Worm (Caenorhabditis elegans): ENCODE results near the gene atg-16.1.

Gene atg-16.1

ce11 chrX:4457853-4458322 is 4.4 kb downstream of the atg-16.1 start, which contains the start of gene aps-2 (continued):
- TF ChIP-seq unc-62 (GFP tag; optimal IDR thresholded peaks at IDR 0.05 in 1 of 2) (peak in 1 of 2 experiments; percentile 38), unc-62 (tag; optimal IDR thresholded peaks at IDR 0.05) (no peak), nhr-6 (tag; optimal IDR thresholded peaks at IDR 0.05) (peak; percentile 14), php-3 (GFP tag; IDR thresholded peaks at IDR 0.05) (0 out of 2 replicates have a peak, but pooled peaks have one; percentile 25), hmg-1.1 (GFP tag; IDR thresholded peaks at IDR 0.05) (peak; percentile 69), nhr-25 (tag; optimal IDR thresholded peaks at IDR 0.05; ENCODE audit: borderline replicate concordance, insufficient read depth) (no peak)

DNA sequence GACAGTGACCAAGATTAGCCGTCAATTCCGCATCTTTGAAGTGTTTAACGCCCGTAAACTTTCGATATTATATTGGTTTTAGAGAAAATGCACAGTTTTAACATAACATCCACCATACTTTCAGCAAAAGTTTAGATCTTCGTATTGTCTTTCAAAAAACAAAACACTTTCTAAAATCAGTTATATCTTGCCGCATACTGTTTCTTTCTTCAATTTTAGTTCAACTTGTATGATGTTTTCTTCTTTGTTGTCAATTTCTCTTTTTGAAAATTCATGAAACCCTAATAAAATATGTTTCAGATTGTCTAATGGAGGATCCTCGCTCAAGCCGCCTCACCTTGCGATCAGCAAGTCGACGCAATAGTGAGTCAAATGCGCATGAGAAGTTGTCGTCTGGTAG is 8.4 kb downstream of the atg-16.1 start, which contains the start of gene F02E8.4:
TSS of gene F02E8.4 (plus strand) at position 301 of the 400 bp plus-strand sequence.
- TF ChIP-seq unc-62 (GFP tag; optimal IDR thresholded peaks at IDR 0.05 in 1 of 2) (peak in 1 of 2 experiments; percentile 44), unc-62 (tag; optimal IDR thresholded peaks at IDR 0.05) (no peak), saeg-2 (GFP tag; IDR thresholded peaks at IDR 0.05) (no peak)

DNA sequence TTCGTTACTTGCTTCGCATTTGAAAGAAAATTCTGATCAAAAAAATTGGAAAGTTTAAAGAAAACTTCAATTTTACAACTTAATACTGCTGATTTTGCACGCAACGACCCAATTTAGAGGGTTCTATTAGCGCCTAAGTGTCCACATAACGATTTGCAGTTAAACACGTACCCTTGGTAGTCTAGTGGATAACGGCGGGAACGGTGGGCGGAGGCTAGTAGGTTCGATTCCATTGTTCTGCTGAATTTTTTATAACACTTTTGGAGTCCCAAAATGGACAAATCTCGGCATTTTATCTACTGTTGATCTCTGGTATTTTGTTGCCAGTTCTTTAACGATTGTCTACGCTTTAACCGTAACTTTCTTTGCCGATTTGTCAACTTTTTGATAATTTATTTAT is 9.2 kb downstream of the atg-16.1 start:
- TF ChIP-seq madf-9 (GFP tag; conservative IDR thresholded peaks at IDR 0.05) (0 out of 2 replicates have a peak, but pooled peaks have one; percentile 11), daf-16 (GFP tag; optimal IDR thresholded peaks at IDR 0.05) (peak in 1 of 2 experiments; percentile 61), daf-16 (tag; optimal IDR thresholded peaks at IDR 0.05) (peak; percentile 36), duxl-1 (tag; optimal IDR thresholded peaks at IDR 0.05; ENCODE audit: poor library complexity) (peak; percentile 59), nhr-11 (tag; optimal IDR thresholded peaks at IDR 0.05) (no peak), Y105C5A.15 (GFP tag; IDR thresholded peaks at IDR 0.05) (0 out of 2 replicates have a peak, but pooled peaks have one; percentile 33), zfp-3 (GFP tag; conservative IDR thresholded peaks at IDR 0.05) (no peak), T20F7.1 (GFP tag; optimal IDR thresholded peaks at IDR 0.05) (no peak), mes-2 (tag; optimal IDR thresholded peaks at IDR 0.05; ENCODE audit: poor library complexity, severe bottlenecking) (peak; percentile 49), ctbp-1 (GFP tag; IDR thresholded peaks at IDR 0.05) (0 out of 2 replicates have a peak, but pooled peaks have one; percentile 9), daf-19 (GFP tag; conservative IDR thresholded peaks at IDR 0.05) (peak; percentile 62; the same call in 1 of the 2 replicates), ZK337.2 (GFP tag; IDR thresholded peaks at IDR 0.05) (peak; percentile 30; the same call in 1 of the 2 replicates), vab-7 (GFP tag; IDR thresholded peaks at IDR 0.05) (peak; percentile 79), ces-1 (GFP tag; optimal IDR thresholded peaks at IDR 0.05) (no peak), nhr-102 (tag; optimal IDR thresholded peaks at IDR 0.05) (no peak), dve-1 (tag; optimal IDR thresholded peaks at IDR 0.05; ENCODE audit: insufficient read depth) (no peak), R02D3.7 (tag; optimal IDR thresholded peaks at IDR 0.05) (no peak), php-3 (GFP tag; IDR thresholded peaks at IDR 0.05) (0 out of 2 replicates have a peak, but pooled peaks have one; percentile 17), egl-43 (GFP tag; IDR thresholded peaks at IDR 0.05) (peak; percentile 85), F26F4.8 (GFP tag; conservative IDR thresholded peaks at IDR 0.05) (peak; percentile 69; the same call in 1 of the 2 replicates), spr-1 (tag; optimal IDR thresholded peaks at IDR 0.05) (no peak), F49E8.2 (tag; optimal IDR thresholded peaks at IDR 0.05; ENCODE audit: borderline replicate concordance) (peak; percentile 50), lin-38 (GFP tag; IDR thresholded peaks at IDR 0.05) (peak; percentile 63; the same call in 1 of the 2 replicates), daf-8 (GFP tag; IDR thresholded peaks at IDR 0.05) (0 out of 2 replicates have a peak, but pooled peaks have one; percentile 44), mep-1 (tag; optimal IDR thresholded peaks at IDR 0.05) (no peak), sdz-12 (GFP tag; optimal IDR thresholded peaks at IDR 0.05) (no peak), Y48G9A.11 (GFP tag; IDR thresholded peaks at IDR 0.05) (peak; percentile 58; the same call in 1 of the 2 replicates), nhr-42 (GFP tag; IDR thresholded peaks at IDR 0.05) (no peak), snpc-1.2 (GFP tag; IDR thresholded peaks at IDR 0.05) (peak; percentile 83), F44E2.7 (GFP tag; IDR thresholded peaks at IDR 0.05) (0 out of 2 replicates have a peak, but pooled peaks have one; percentile 67), madf-5 (GFP tag; IDR thresholded peaks at IDR 0.05) (peak in 1 of 2 experiments; percentile 79; a peak in 1 of 4 replicates), lin-15B (tag; optimal IDR thresholded peaks at IDR 0.05) (no peak), fkh-10 (GFP tag; optimal IDR thresholded peaks at IDR 0.05) (no peak), lim-7 (GFP tag; IDR thresholded peaks at IDR 0.05) (peak; percentile 85), aha-1 (tag) (peak; percentile 61)
